Worm (Caenorhabditis elegans) whole organism, L4 larva: Measurements from ENCODE around the gene C16C8.18.
A peak's percentile ranks its signal among the peaks of the same experiment; 100 is the strongest.

Experiments
- F37D6.2 ChIP-seq: sonication (generic microtip); optimal IDR thresholded peaks from 2 replicates; lab custom pipeline; 2016; ENCODE audit warnings: mild to moderate bottlenecking, missing genetic modification characterization, missing compliant biosample characterization
- F44E2.7 ChIP-seq: fragments of 200-800 bp; sonication (Bioruptor generic); IDR thresholded peaks from 2 replicates; pipeline ENCODE4 v2.1.2; 2022; ENCODE audit warnings: missing genetic modification characterization, missing compliant biosample characterization
- R02D3.7 ChIP-seq: fragments of 150-350 bp; sonication (generic microtip); optimal IDR thresholded peaks from 3 replicates; lab custom pipeline; 2014; ENCODE audit warnings: missing biosample characterization, missing genetic modification characterization
- T20F7.1 ChIP-seq: fragments of 200-800 bp; sonication (Bioruptor generic); optimal IDR thresholded peaks from 2 replicates; lab custom pipeline; 2018; ENCODE audit warnings: mild to moderate bottlenecking, missing genetic modification characterization, missing compliant biosample characterization
- T26A8.4 ChIP-seq: fragments of 200-800 bp; sonication (Bioruptor generic); IDR thresholded peaks from 2 replicates; pipeline ENCODE4 v1.3.6; 2022; ENCODE audit warnings: missing genetic modification characterization, missing compliant biosample characterization
- Y105C5A.15 ChIP-seq: fragments of 200-800 bp; sonication (Bioruptor generic); IDR thresholded peaks from 2 replicates; pipeline ENCODE4 v1.3.6; 2022; ENCODE audit warnings: missing genetic modification characterization, missing compliant biosample characterization
- Y48G9A.11 ChIP-seq: fragments of 200-800 bp; sonication (Bioruptor generic); IDR thresholded peaks from 2 replicates; pipeline ENCODE4 v1.3.6; 2022; ENCODE audit warnings: missing genetic modification reagents, missing genetic modification characterization, missing compliant biosample characterization
- Y5F2A.4 ChIP-seq: fragments of 200-800 bp; sonication (Bioruptor generic); optimal IDR thresholded peaks from 2 replicates; lab custom pipeline; 2018; ENCODE audit warnings: mild to moderate bottlenecking, missing genetic modification characterization, missing compliant biosample characterization
- ZK337.2 ChIP-seq: fragments of 200-800 bp; sonication (Bioruptor generic); IDR thresholded peaks from 2 replicates; pipeline ENCODE4 v1.3.6; 2022; ENCODE audit warnings: missing genetic modification reagents, missing genetic modification characterization, missing compliant biosample characterization
- arid-1 ChIP-seq: fragments of 200-800 bp; sonication (Bioruptor generic); conservative IDR thresholded peaks from 2 replicates; pipeline ENCODE4 v1.3.6; 2022; ENCODE audit warnings: missing genetic modification reagents, missing genetic modification characterization, missing compliant biosample characterization
- ceh-20 ChIP-seq: fragments of 200-800 bp; sonication (Bioruptor generic); IDR thresholded peaks from 2 replicates; pipeline ENCODE4 v1.3.6; 2022; ENCODE audit warnings: missing genetic modification reagents, missing genetic modification characterization, missing compliant biosample characterization
- ceh-28 ChIP-seq: fragments of 150-350 bp; optimal IDR thresholded peaks from 2 replicates; lab custom pipeline; 2014; ENCODE audit warnings: missing biosample characterization, missing genetic modification reagents, missing genetic modification characterization
- ceh-82 ChIP-seq: sonication (generic microtip); optimal IDR thresholded peaks from 2 replicates; lab custom pipeline; 2017; ENCODE audit warnings: missing biosample characterization, missing genetic modification characterization
- ces-1 ChIP-seq: fragments of 150-350 bp; sonication (generic microtip); optimal IDR thresholded peaks from 4 replicates; lab custom pipeline; 2014; ENCODE audit warnings: missing biosample characterization, missing genetic modification reagents, missing genetic modification characterization
- ctbp-1 ChIP-seq: fragments of 200-800 bp; sonication (Bioruptor generic); IDR thresholded peaks from 2 replicates; pipeline ENCODE4 v1.3.6; 2022; ENCODE audit warnings: missing genetic modification reagents, missing genetic modification characterization, missing compliant biosample characterization
- daf-12 ChIP-seq: fragments of 150-350 bp; optimal IDR thresholded peaks from 2 replicates; lab custom pipeline; 2014; ENCODE audit warnings: missing biosample characterization, missing genetic modification reagents, missing genetic modification characterization
- daf-16 ChIP-seq, 3 experiments: sonication (generic microtip); optimal IDR thresholded peaks; 2 replicates each; lab custom pipeline; 2016 to 2017; ENCODE audit warnings: missing genetic modification characterization in 3 of 3, missing genetic modification reagents in 3 of 3, mild to moderate bottlenecking in 2 of 3, missing compliant biosample characterization in 2 of 3, missing biosample characterization in 1 of 3, moderate library complexity in 1 of 3
- daf-19 ChIP-seq: fragments of 200-800 bp; sonication (Bioruptor generic); conservative IDR thresholded peaks from 2 replicates; pipeline ENCODE4 v1.3.6; 2022; ENCODE audit warnings: missing genetic modification characterization, missing compliant biosample characterization
- daf-8 ChIP-seq: fragments of 200-800 bp; sonication (Bioruptor generic); IDR thresholded peaks from 2 replicates; pipeline ENCODE4 v1.3.6; 2022; ENCODE audit warnings: missing genetic modification characterization, missing compliant biosample characterization
- egl-43 ChIP-seq: fragments of 200-800 bp; sonication (Bioruptor generic); IDR thresholded peaks from 2 replicates; pipeline ENCODE4 v1.3.6; 2022; ENCODE audit warnings: missing genetic modification reagents, missing genetic modification characterization, missing compliant biosample characterization
- fos-1 ChIP-seq: fragments of 150-350 bp; optimal IDR thresholded peaks from 2 replicates; lab custom pipeline; 2014; ENCODE audit warnings: missing biosample characterization, missing genetic modification characterization
- gei-8 ChIP-seq: fragments of 200-800 bp; sonication (Bioruptor generic); optimal IDR thresholded peaks from 2 replicates; lab custom pipeline; 2018; ENCODE audit warnings: mild to moderate bottlenecking, missing genetic modification characterization, missing compliant biosample characterization
- hif-1 ChIP-seq, 2 experiments: sonication (generic microtip); optimal IDR thresholded peaks; 2 replicates each; lab custom pipeline; 2016 to 2017; ENCODE audit warnings: missing compliant biosample characterization in 2 of 2, missing genetic modification characterization in 2 of 2, missing genetic modification reagents in 2 of 2, missing genotype in 2 of 2, mild to moderate bottlenecking in 1 of 2
- hmg-1.1 ChIP-seq: fragments of 200-800 bp; sonication (Bioruptor generic); IDR thresholded peaks from 2 replicates; pipeline ENCODE4 v1.3.6; 2022; ENCODE audit warnings: missing genetic modification reagents, missing genetic modification characterization, missing compliant biosample characterization
- jun-1 ChIP-seq: fragments of 150-350 bp; optimal IDR thresholded peaks from 2 replicates; lab custom pipeline; 2014; ENCODE audit warnings: missing biosample characterization, missing genetic modification reagents, missing genetic modification characterization
- lin-15B ChIP-seq: fragments of 150-350 bp; sonication (generic microtip); optimal IDR thresholded peaks from 3 replicates; lab custom pipeline; 2014; ENCODE audit warnings: missing biosample characterization, missing genetic modification characterization
- lin-29 ChIP-seq: fragments of 200-800 bp; sonication (Bioruptor generic); IDR thresholded peaks from 2 replicates; pipeline ENCODE4 v1.3.6; 2022; ENCODE audit warnings: missing genetic modification reagents, missing genetic modification characterization, missing compliant biosample characterization
- lin-39 ChIP-seq: fragments of 150-350 bp; optimal IDR thresholded peaks from 2 replicates; lab custom pipeline; 2014; ENCODE audit warnings: missing biosample characterization, missing genetic modification reagents, missing genetic modification characterization
- lir-3 ChIP-seq: sonication (generic microtip); optimal IDR thresholded peaks from 2 replicates; lab custom pipeline; 2016; ENCODE audit warnings: mild to moderate bottlenecking, missing genetic modification characterization, missing compliant biosample characterization
- lsy-2 ChIP-seq, 2 experiments: fragments of 150-350 bp in 1 of 2; sonication (generic microtip) in 1 of 2; optimal IDR thresholded peaks; 2 replicates each; lab custom pipeline; 2014 to 2017; ENCODE audit warnings: missing biosample characterization in 2 of 2, missing genetic modification characterization in 2 of 2
- madf-5 ChIP-seq, 2 experiments: fragments of 200-800 bp; sonication (Bioruptor generic); IDR thresholded peaks; 2 replicates each; pipeline ENCODE4 v1.3.6; 2022; ENCODE audit warnings: missing compliant biosample characterization in 2 of 2, missing genetic modification characterization in 2 of 2
- mdl-1 ChIP-seq, 2 experiments: fragments of 150-350 bp in 1 of 2; sonication (generic microtip) in 1 of 2; optimal IDR thresholded peaks; 2 replicates each; lab custom pipeline; 2014 to 2017; ENCODE audit warnings: missing biosample characterization in 2 of 2, missing genetic modification characterization in 2 of 2
- nhr-102 ChIP-seq: sonication (generic microtip); optimal IDR thresholded peaks from 2 replicates; lab custom pipeline; 2016; ENCODE audit warnings: mild to moderate bottlenecking, missing genetic modification characterization, moderate library complexity, missing compliant biosample characterization
- nhr-11 ChIP-seq: fragments of 150-350 bp; optimal IDR thresholded peaks from 2 replicates; lab custom pipeline; 2014; ENCODE audit warnings: missing biosample characterization, missing genetic modification characterization
- nhr-28 ChIP-seq: fragments of 150-350 bp; optimal IDR thresholded peaks from 2 replicates; lab custom pipeline; 2014; ENCODE audit warnings: missing biosample characterization, missing genetic modification characterization
- nhr-41 ChIP-seq: fragments of 200-800 bp; sonication (Bioruptor generic); IDR thresholded peaks from 2 replicates; pipeline ENCODE4 v1.3.6; 2022; ENCODE audit warnings: missing genetic modification reagents, missing genetic modification characterization, missing compliant biosample characterization
- nhr-42 ChIP-seq: fragments of 200-800 bp; sonication (Bioruptor generic); IDR thresholded peaks from 2 replicates; pipeline ENCODE4 v1.3.6; 2022; ENCODE audit warnings: missing genetic modification characterization, missing compliant biosample characterization
- nhr-48 ChIP-seq: sonication (generic microtip); optimal IDR thresholded peaks from 2 replicates; lab custom pipeline; 2016; ENCODE audit warnings: mild to moderate bottlenecking, missing genetic modification characterization, missing compliant biosample characterization
- nhr-6 ChIP-seq: fragments of 150-350 bp; optimal IDR thresholded peaks from 2 replicates; lab custom pipeline; 2014; ENCODE audit warnings: missing biosample characterization, missing genetic modification characterization
- pha-4 ChIP-seq, 2 experiments: fragments of 150-350 bp in 1 of 2; fragments of 200-800 bp in 1 of 2; sonication (Bioruptor generic) in 1 of 2; IDR thresholded peaks in 1 of 2; optimal IDR thresholded peaks in 1 of 2; 2 replicates each; pipeline versions ENCODE4 v1.3.6 to Lab custom; 2014 to 2022; ENCODE audit warnings: missing genetic modification characterization in 2 of 2, missing genetic modification reagents in 2 of 2, missing biosample characterization in 1 of 2, missing compliant biosample characterization in 1 of 2
- pqm-1 ChIP-seq: sonication (generic microtip); optimal IDR thresholded peaks from 2 replicates; lab custom pipeline; 2017; ENCODE audit warnings: missing biosample characterization, missing genetic modification characterization
- saeg-2 ChIP-seq: fragments of 200-800 bp; sonication (Bioruptor generic); IDR thresholded peaks from 2 replicates; pipeline ENCODE4 v1.3.6; 2022; ENCODE audit warnings: missing genetic modification reagents, missing genetic modification characterization, missing compliant biosample characterization
- snpc-1.2 ChIP-seq: fragments of 200-800 bp; sonication (Bioruptor generic); IDR thresholded peaks from 2 replicates; pipeline ENCODE4 v1.3.6; 2022; ENCODE audit warnings: missing genetic modification reagents, missing genetic modification characterization, missing compliant biosample characterization
- spr-1 ChIP-seq: sonication (generic microtip); optimal IDR thresholded peaks from 2 replicates; lab custom pipeline; 2016; ENCODE audit warnings: mild to moderate bottlenecking, missing genetic modification characterization, missing compliant biosample characterization
- unc-130 ChIP-seq: sonication (generic microtip); optimal IDR thresholded peaks from 2 replicates; lab custom pipeline; 2016; ENCODE audit warnings: missing genetic modification reagents, missing genetic modification characterization, missing compliant biosample characterization
- zfp-2 ChIP-seq: sonication (generic microtip); optimal IDR thresholded peaks from 2 replicates; lab custom pipeline; 2016; ENCODE audit warnings: mild to moderate bottlenecking, missing genetic modification characterization, missing compliant biosample characterization
- zfp-3 ChIP-seq: fragments of 200-800 bp; sonication (Bioruptor generic); conservative IDR thresholded peaks from 2 replicates; pipeline ENCODE4 v1.3.6; 2022; ENCODE audit warnings: missing genetic modification reagents, missing genetic modification characterization, missing compliant biosample characterization
- zip-11 ChIP-seq: fragments of 200-800 bp; sonication (Bioruptor generic); IDR thresholded peaks from 2 replicates; pipeline ENCODE4 v1.3.6; 2022; ENCODE audit warnings: missing genetic modification characterization, missing compliant biosample characterization
- zip-2 ChIP-seq: fragments of 150-350 bp; optimal IDR thresholded peaks from 2 replicates; lab custom pipeline; 2014; ENCODE audit warnings: missing biosample characterization, missing genetic modification characterization
- ztf-11 ChIP-seq: fragments of 150-350 bp; optimal IDR thresholded peaks from 2 replicates; lab custom pipeline; 2014; ENCODE audit warnings: missing biosample characterization, missing genetic modification characterization

The C16C8.18 gene

DNA sequence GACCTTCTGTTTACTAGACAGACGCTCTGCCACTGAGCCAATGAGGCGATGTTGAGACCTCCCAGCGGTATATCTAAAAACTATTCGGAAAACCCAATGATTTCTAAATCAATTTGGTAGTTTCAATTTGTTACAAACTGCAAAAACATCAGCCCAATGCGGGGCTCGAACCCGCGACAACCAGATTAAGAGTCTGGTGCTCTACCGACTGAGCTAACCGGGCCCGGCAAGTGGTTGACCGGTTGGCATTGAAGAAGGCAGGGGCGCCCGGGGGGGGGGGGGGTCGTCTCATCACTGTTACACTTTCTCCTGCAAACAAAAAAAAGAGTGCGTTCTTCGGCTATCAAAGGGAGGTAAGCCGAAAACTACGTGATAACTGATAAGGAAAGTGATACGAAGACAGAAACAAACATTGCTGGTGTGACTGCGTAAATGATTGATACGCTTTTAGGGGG lies 9.8 kb downstream of the C16C8.18 start (continued):
- TF ChIP-seq lin-39 (tag; lab: Kevin White, UChicago): no peak
- TF ChIP-seq lir-3 (tag; lab: Kevin White, UChicago): peak; percentile 48
- TF ChIP-seq nhr-48 (tag; lab: Kevin White, UChicago): peak; percentile 4
- peak; percentile 80; the same call in 1 of the 2 replicates for TF ChIP-seq snpc-1.2 (GFP tag; lab: Robert Waterston, UW)
- no peak for TF ChIP-seq R02D3.7 (tag; lab: Kevin White, UChicago)
- no peak for TF ChIP-seq F37D6.2 (tag; lab: Kevin White, UChicago)
- no peak for TF ChIP-seq T20F7.1 (GFP tag; lab: Kevin White, UChicago)
- peak; percentile 84 for TF ChIP-seq Y48G9A.11 (GFP tag; lab: Robert Waterston, UW)
- peak; percentile 73; the same call in 1 of the 2 replicates for TF ChIP-seq zfp-3 (GFP tag; lab: Robert Waterston, UW)
- TF ChIP-seq daf-16 (GFP tag; optimal IDR thresholded peaks at IDR 0.05; lab: Kevin White, UChicago): peak; percentile 63 to 90
- peak; percentile 76 for TF ChIP-seq daf-16 (tag; optimal IDR thresholded peaks at IDR 0.05; lab: Kevin White, UChicago)
- peak; percentile 74 for TF ChIP-seq T26A8.4
- TF ChIP-seq spr-1 (tag; lab: Kevin White, UChicago): peak; percentile 32
- TF ChIP-seq ctbp-1 (GFP tag; lab: Robert Waterston, UW): peak; percentile 67
- no peak for TF ChIP-seq ceh-82
- TF ChIP-seq nhr-41 (GFP tag; lab: Robert Waterston, UW): 0 out of 2 replicates have a peak, but pooled peaks have one; percentile 45
- TF ChIP-seq madf-5 (GFP tag; IDR thresholded peaks at IDR 0.05; lab: Robert Waterston, UW): peak; percentile 58 to 81; a peak in 2 of 4 replicates
- peak; percentile 87 for TF ChIP-seq egl-43 (GFP tag; lab: Robert Waterston, UW)
- no peak for TF ChIP-seq zip-2 (tag; lab: Kevin White, UChicago)
- peak; percentile 68 for TF ChIP-seq nhr-28
- TF ChIP-seq pqm-1 (tag; lab: Kevin White, UChicago): peak; percentile 67
- peak; percentile 91 for TF ChIP-seq gei-8
- no peak for TF ChIP-seq jun-1 (tag; lab: Kevin White, UChicago)
- TF ChIP-seq zfp-2: peak; percentile 6
- peak; percentile 84; the same call in 1 of the 2 replicates for TF ChIP-seq Y105C5A.15
- TF ChIP-seq arid-1 (GFP tag; lab: Robert Waterston, UW): no peak
- TF ChIP-seq nhr-11 (tag; lab: Kevin White, UChicago): no peak
- TF ChIP-seq hif-1 (tag; optimal IDR thresholded peaks at IDR 0.05; lab: Kevin White, UChicago): peak in 1 of 2 experiments; percentile 52
- peak; percentile 77; the same call in 1 of the 2 replicates for TF ChIP-seq F44E2.7
- no peak for TF ChIP-seq ZK337.2 (GFP tag; lab: Robert Waterston, UW)
- TF ChIP-seq zip-11 (GFP tag; lab: Robert Waterston, UW): no peak
- TF ChIP-seq nhr-102 (tag; lab: Kevin White, UChicago): peak; percentile 50
- TF ChIP-seq ztf-11 (tag; lab: Kevin White, UChicago): no peak
- no peak; the same call in 1 of the 2 replicates for TF ChIP-seq daf-19
- TF ChIP-seq saeg-2 (GFP tag; lab: Robert Waterston, UW): peak; percentile 53; the same call in 1 of the 2 replicates
- no peak for TF ChIP-seq lin-29
- TF ChIP-seq hmg-1.1 (GFP tag; lab: Robert Waterston, UW): peak; percentile 75; the same call in 1 of the 2 replicates
- no peak for TF ChIP-seq fos-1 (tag; lab: Kevin White, UChicago)
- no peak for TF ChIP-seq daf-8 (GFP tag; lab: Robert Waterston, UW)
- peak; percentile 59; the same call in 1 of the 2 replicates for TF ChIP-seq ceh-20 (GFP tag; lab: Robert Waterston, UW)
- no peak for TF ChIP-seq ces-1 (GFP tag; lab: Kevin White, UChicago)
- TF ChIP-seq nhr-42: no peak
- no peak for TF ChIP-seq ceh-28 (tag; lab: Kevin White, UChicago)
- TF ChIP-seq unc-130 (GFP tag; lab: Kevin White, UChicago): peak; percentile 60
- TF ChIP-seq lin-15B (tag; lab: Kevin White, UChicago): no peak
- TF ChIP-seq Y5F2A.4 (GFP tag; lab: Kevin White, UChicago): peak; percentile 59
- peak in 1 of 2 experiments; percentile 63 for TF ChIP-seq lsy-2 (tag; optimal IDR thresholded peaks at IDR 0.05; lab: Kevin White, UChicago)
- TF ChIP-seq pha-4 (GFP tag; IDR thresholded peaks at IDR 0.05; lab: Robert Waterston, UW): peak; percentile 85
- TF ChIP-seq pha-4 (tag; optimal IDR thresholded peaks at IDR 0.05; lab: Kevin White, UChicago): no peak
- no peak for TF ChIP-seq daf-12
- TF ChIP-seq nhr-6: no peak
- TF ChIP-seq mdl-1 (tag; optimal IDR thresholded peaks at IDR 0.05; lab: Kevin White, UChicago): no peak
